Worm (Caenorhabditis elegans) whole organism, L2 larva: ENCODE results near the gene trp-1.

Experiments used
- aly-2 ChIP-seq: fragments of 150-350 bp; optimal IDR thresholded peaks from 2 replicates; lab custom pipeline; 2014; ENCODE audit warnings: missing biosample characterization, missing genetic modification characterization
- ama-1 ChIP-seq: fragments of 150-350 bp; optimal IDR thresholded peaks from 2 replicates; lab custom pipeline; 2018; ENCODE audit warnings: inconsistent platforms
- ceh-16 ChIP-seq: fragments of 150-350 bp; optimal IDR thresholded peaks from 2 replicates; lab custom pipeline; 2014; ENCODE audit warnings: missing biosample characterization, missing genetic modification characterization
- lin-13 ChIP-seq: fragments of 150-350 bp; optimal IDR thresholded peaks from 2 replicates; lab custom pipeline; 2014; ENCODE audit warnings: missing biosample characterization, missing genetic modification reagents, missing genetic modification characterization
- nhr-237 ChIP-seq: fragments of 150-350 bp; optimal IDR thresholded peaks from 2 replicates; lab custom pipeline; 2014; ENCODE audit warnings: missing biosample characterization, missing genetic modification characterization
- nhr-25 ChIP-seq: fragments of 150-350 bp; sonication (generic microtip); optimal IDR thresholded peaks from 3 replicates; lab custom pipeline; 2014; ENCODE audit warnings: missing biosample characterization, missing genetic modification characterization
- sem-4 ChIP-seq: fragments of 150-350 bp; optimal IDR thresholded peaks from 2 replicates; lab custom pipeline; 2014; ENCODE audit warnings: missing biosample characterization, missing genetic modification reagents, missing genetic modification characterization
- ztf-11 ChIP-seq: sonication (generic microtip); optimal IDR thresholded peaks from 2 replicates; lab custom pipeline; 2017; ENCODE audit warnings: missing biosample characterization, missing genetic modification characterization

- TF ChIP-seq sem-4 (tag; lab: Kevin White, UChicago): no peak
- no peak for TF ChIP-seq ztf-11 (tag; lab: Kevin White, UChicago)
- no peak for TF ChIP-seq ama-1 (lab: Kevin White, UChicago)
- TF ChIP-seq lin-13 (GFP tag; lab: Kevin White, UChicago): no peak
- no peak for TF ChIP-seq nhr-237 (tag; lab: Kevin White, UChicago)
- no peak for TF ChIP-seq aly-2 (tag; lab: Kevin White, UChicago)
- TF ChIP-seq nhr-25 (tag; lab: Kevin White, UChicago): no peak
- TF ChIP-seq ceh-16: no peak
Measured at ce11 chrIII:8512279-8512942, 22.5 kb upstream of the trp-1 start.
